Fruit fly (Drosophila melanogaster): ENCODE measurements around the gene CG17154.

Gene CG17154

dm6 chr3L:12101924-12102383 is 13.5 kb downstream of the CG17154 start (continued):
- TF ChIP-seq CG11294 (GFP tag; IDR thresholded peaks at IDR 0.05) (no peak), svp (GFP tag) (peak; percentile 49), pdm3 (GFP tag; optimal IDR thresholded peaks at IDR 0.05) (peak; percentile 17), Hr39 (GFP tag; optimal IDR thresholded peaks at IDR 0.05) (no peak), Ets21C (GFP tag; optimal IDR thresholded peaks at IDR 0.05) (no peak), CG6808 (GFP tag; optimal IDR thresholded peaks at IDR 0.05) (peak; percentile 60), CG10669 (GFP tag; optimal IDR thresholded peaks at IDR 0.05) (peak; percentile 55), Ets96B (tag; optimal IDR thresholded peaks at IDR 0.05) (peak; percentile 81), fd59A (GFP tag; optimal IDR thresholded peaks at IDR 0.05) (peak; percentile 47), Eip75B (GFP tag; optimal IDR thresholded peaks at IDR 0.05) (peak; percentile 5), salr (GFP tag; optimal IDR thresholded peaks at IDR 0.05) (peak in 1 of 2 experiments; percentile 72), CG3919 (GFP tag; optimal IDR thresholded peaks at IDR 0.05) (peak; percentile 55), cyc (GFP tag; optimal IDR thresholded peaks at IDR 0.05) (no peak), CG8319 (GFP tag; optimal IDR thresholded peaks at IDR 0.05) (no peak), spab (GFP tag; optimal IDR thresholded peaks at IDR 0.05) (peak; percentile 59), Eip78C (GFP tag) (peak; percentile 83), fkh (GFP tag; optimal IDR thresholded peaks at IDR 0.05) (no peak), CG9139 (GFP tag; optimal IDR thresholded peaks at IDR 0.05) (peak; percentile 46)

dm6 chr3L:12107378-12107777 is 19.0 kb downstream of the CG17154 start:
- TF ChIP-seq eg (GFP tag; IDR thresholded peaks at IDR 0.05) (no peak), svp (GFP tag) (peak; percentile 25)

dm6 chr3L:12108515-12108914 is 20.1 kb downstream of the CG17154 start:
- no peak for TF ChIP-seq Met (GFP tag; optimal IDR thresholded peaks at IDR 0.05)
- peak; percentile 68 for TF ChIP-seq CG8119 (GFP tag; IDR thresholded peaks at IDR 0.05)
- TF ChIP-seq Eip78C (GFP tag), result peak; percentile 82
- peak; percentile 40 for TF ChIP-seq topi (GFP tag; optimal IDR thresholded peaks at IDR 0.05)
- no peak for TF ChIP-seq fd59A (GFP tag; optimal IDR thresholded peaks at IDR 0.05)
- no peak for TF ChIP-seq cyc (GFP tag; optimal IDR thresholded peaks at IDR 0.05)
- TF ChIP-seq CG10631 (GFP tag; optimal IDR thresholded peaks at IDR 0.05), result peak; percentile 0
- TF ChIP-seq svp (GFP tag), result peak; percentile 70
- peak; percentile 3 for TF ChIP-seq CG10669 (GFP tag; optimal IDR thresholded peaks at IDR 0.05)
- peak; percentile 64 for TF ChIP-seq CG15336 (GFP tag; IDR thresholded peaks at IDR 0.05)
- TF ChIP-seq eg (GFP tag; IDR thresholded peaks at IDR 0.05), result peak; percentile 37; the same call in 2 of the 3 replicates
- no peak for TF ChIP-seq CG16779 (tag; optimal IDR thresholded peaks at IDR 0.05)
- peak; percentile 29; the same call in 1 of the 2 replicates for TF ChIP-seq Gug (GFP tag; IDR thresholded peaks at IDR 0.05)
- TF ChIP-seq Smox (GFP tag; optimal IDR thresholded peaks at IDR 0.05), result no peak
- no peak for TF ChIP-seq CG34406 (GFP tag; optimal IDR thresholded peaks at IDR 0.05)
- peak; percentile 23 for TF ChIP-seq esn (GFP tag; optimal IDR thresholded peaks at IDR 0.05)
- peak; percentile 10 for TF ChIP-seq CG32006 (GFP tag; optimal IDR thresholded peaks at IDR 0.05)
- peak; percentile 40; the same call in 2 of the 3 replicates for TF ChIP-seq CG6163 (GFP tag; IDR thresholded peaks at IDR 0.05)

dm6 chr3L:12109045-12109632 is 20.7 kb downstream of the CG17154 start:
- TF ChIP-seq CG32006 (GFP tag; optimal IDR thresholded peaks at IDR 0.05) (peak; percentile 78), Gug (GFP tag; IDR thresholded peaks at IDR 0.05) (peak; percentile 20; the same call in 1 of the 2 replicates), Hr4 (GFP tag; optimal IDR thresholded peaks at IDR 0.05) (peak; percentile 41), eg (GFP tag; IDR thresholded peaks at IDR 0.05) (peak; percentile 73; the same call in 2 of the 3 replicates), cyc (GFP tag; optimal IDR thresholded peaks at IDR 0.05) (no peak), salr (GFP tag; optimal IDR thresholded peaks at IDR 0.05) (peak in 1 of 2 experiments; percentile 40), fd59A (GFP tag; optimal IDR thresholded peaks at IDR 0.05) (no peak), CG1621 (tag; optimal IDR thresholded peaks at IDR 0.05) (no peak), CG10631 (GFP tag; optimal IDR thresholded peaks at IDR 0.05) (peak; percentile 32), CG11762 (GFP tag; optimal IDR thresholded peaks at IDR 0.05; ENCODE audit: insufficient read depth) (peak; percentile 11), acj6 (GFP tag; optimal IDR thresholded peaks at IDR 0.05) (peak; percentile 36), CG34406 (GFP tag; optimal IDR thresholded peaks at IDR 0.05) (peak; percentile 29), CG3919 (GFP tag; optimal IDR thresholded peaks at IDR 0.05) (peak; percentile 31), ss (GFP tag; optimal IDR thresholded peaks at IDR 0.05) (peak; percentile 3 to 28), achi (GFP tag; optimal IDR thresholded peaks at IDR 0.05) (peak; percentile 55), CG3032 (tag; optimal IDR thresholded peaks at IDR 0.05) (peak; percentile 20), CG31627 (GFP tag; optimal IDR thresholded peaks at IDR 0.05) (no peak), CG8632 (GFP tag; optimal IDR thresholded peaks at IDR 0.05) (peak; percentile 9), CG15336 (GFP tag; IDR thresholded peaks at IDR 0.05) (peak; percentile 74), OdsH (GFP tag; optimal IDR thresholded peaks at IDR 0.05) (peak; percentile 34), esn (GFP tag; optimal IDR thresholded peaks at IDR 0.05) (no peak), CG6854 (GFP tag; optimal IDR thresholded peaks at IDR 0.05) (peak; percentile 22), CG6163 (GFP tag; IDR thresholded peaks at IDR 0.05) (peak; percentile 75), CG8119 (GFP tag; IDR thresholded peaks at IDR 0.05) (peak; percentile 65), Eip78C (GFP tag) (peak; percentile 83), Sox14 (GFP tag; optimal IDR thresholded peaks at IDR 0.05) (no peak), Ets96B (tag; optimal IDR thresholded peaks at IDR 0.05) (peak; percentile 1)

All from whole organism, prepupa.